Fruit fly (Drosophila melanogaster): Measurements from ENCODE around the gene SLIRP1.

DNA sequence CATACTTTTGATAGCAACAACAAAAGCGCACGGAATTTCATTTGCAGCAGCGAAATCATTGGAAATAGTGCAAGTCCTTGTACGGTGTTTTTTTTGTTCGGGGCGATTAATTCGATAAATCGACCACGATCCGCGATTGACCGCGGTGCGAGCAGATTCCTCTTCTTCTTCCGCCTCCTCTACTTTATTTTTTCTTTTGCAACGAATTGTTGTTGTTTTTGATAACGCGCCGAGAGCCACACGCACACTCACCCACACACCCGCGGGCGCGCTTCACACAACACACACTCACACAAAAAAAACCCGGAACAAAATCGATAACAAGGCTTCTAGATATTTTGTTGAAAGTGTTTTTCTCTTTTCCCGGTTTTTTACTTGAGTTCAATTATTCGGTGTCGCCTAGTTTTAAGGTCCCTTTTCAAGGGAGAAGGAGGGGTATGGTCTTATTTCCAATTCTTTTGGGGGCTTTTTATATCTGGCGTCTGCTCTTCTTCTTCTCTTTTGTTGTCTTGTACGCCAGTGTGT is 4.1 kb upstream of the SLIRP1 start:
- no peak for TF ChIP-seq pad (GFP tag; optimal IDR thresholded peaks at IDR 0.05)
- TF ChIP-seq cic (GFP tag; optimal IDR thresholded peaks at IDR 0.05), result no peak
- TF ChIP-seq toe (GFP tag; optimal IDR thresholded peaks at IDR 0.05), result no peak
- TF ChIP-seq CG5204 (GFP tag; optimal IDR thresholded peaks at IDR 0.05), result no peak
- TF ChIP-seq CG14711 (tag; optimal IDR thresholded peaks at IDR 0.05), result no peak
- TF ChIP-seq kay (GFP tag; ENCODE audit: borderline replicate concordance), result no peak
- no peak for TF ChIP-seq Crg-1 (GFP tag; optimal IDR thresholded peaks at IDR 0.05)
- TF ChIP-seq Mnt (GFP tag; optimal IDR thresholded peaks at IDR 0.05), result no peak

Data from whole organism, adult.